Worm (Caenorhabditis elegans): ENCODE data around the gene ZK402.2.
"Not testable (repeated sequence)": the region's sequence is repeated elsewhere in the genome, so short reads cannot be mapped to it uniquely, and the experiment has no call there.

Gene ZK402.2

ce11 chrX:1403971-1404370 lies 427 bp downstream of the ZK402.2 start, which contains the start of gene ZK402.1:
Gene ZK402.1 (plus strand): TSS chrX:1404271.
- TF ChIP-seq ztf-29 (GFP tag; IDR thresholded peaks at IDR 0.05); ztf-23 (GFP tag; IDR thresholded peaks at IDR 0.05); med-1 (GFP tag; optimal IDR thresholded peaks at IDR 0.05; ENCODE audit: insufficient read depth): not testable (repeated sequence)

DNA sequence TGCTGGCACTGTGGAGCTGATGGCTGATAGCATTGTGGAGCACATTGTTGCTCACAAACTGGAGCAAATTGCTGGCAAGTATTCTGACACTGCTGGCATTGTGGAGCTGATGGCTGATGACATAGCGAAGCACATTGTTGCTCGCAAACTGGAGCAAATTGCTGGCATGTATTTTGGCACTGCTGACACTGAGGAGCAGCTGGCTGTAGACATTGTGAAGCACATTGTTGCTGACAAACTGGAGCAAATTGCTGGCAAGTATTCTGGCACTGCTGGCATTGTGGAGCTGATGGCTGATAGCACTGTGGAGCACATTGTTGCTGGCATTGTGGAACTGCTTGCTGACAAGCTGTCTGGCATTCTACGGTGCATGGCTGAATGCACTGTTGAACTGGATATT lies 5.7 kb downstream of the ZK402.2 start:
- TF ChIP-seq ref-1 (GFP tag; conservative IDR thresholded peaks at IDR 0.05) = no peak
- TF ChIP-seq ztf-23 (GFP tag; IDR thresholded peaks at IDR 0.05) = no peak
- TF ChIP-seq cog-1 (tag; optimal IDR thresholded peaks at IDR 0.05) = no peak
- TF ChIP-seq T22C8.4 (GFP tag; IDR thresholded peaks at IDR 0.05) = no peak
- TF ChIP-seq tab-1 (GFP tag; IDR thresholded peaks at IDR 0.05) = no peak
- no peak for TF ChIP-seq med-1 (GFP tag; optimal IDR thresholded peaks at IDR 0.05; ENCODE audit: insufficient read depth)
- TF ChIP-seq klf-2 (GFP tag; conservative IDR thresholded peaks at IDR 0.05) = no peak

- TF ChIP-seq cog-1 (tag; optimal IDR thresholded peaks at IDR 0.05) (no peak), ztf-29 (GFP tag; IDR thresholded peaks at IDR 0.05) (no peak)
These were observed 7.0 kb downstream of the ZK402.2 start, which contains the start of gene abu-2 for ce11 chrX:1410552-1410951. Gene abu-2 (minus strand): TSS chrX:1410652.

- TF ChIP-seq T22C8.4 (GFP tag; IDR thresholded peaks at IDR 0.05) (no peak), flt-1 (GFP tag; IDR thresholded peaks at IDR 0.05) (no peak), ztf-23 (GFP tag; IDR thresholded peaks at IDR 0.05) (no peak), ztf-29 (GFP tag; IDR thresholded peaks at IDR 0.05) (no peak), tab-1 (GFP tag; IDR thresholded peaks at IDR 0.05) (no peak), med-1 (GFP tag; optimal IDR thresholded peaks at IDR 0.05; ENCODE audit: insufficient read depth) (no peak), klf-2 (GFP tag; conservative IDR thresholded peaks at IDR 0.05) (no peak), cog-1 (tag; optimal IDR thresholded peaks at IDR 0.05) (no peak), ref-1 (GFP tag; conservative IDR thresholded peaks at IDR 0.05) (no peak)
These were observed 9.3 kb downstream of the ZK402.2 start, which contains the start of gene srh-19 for ce11 chrX:1412844-1413243. Gene srh-19 (plus strand): TSS chrX:1413144.

DNA sequence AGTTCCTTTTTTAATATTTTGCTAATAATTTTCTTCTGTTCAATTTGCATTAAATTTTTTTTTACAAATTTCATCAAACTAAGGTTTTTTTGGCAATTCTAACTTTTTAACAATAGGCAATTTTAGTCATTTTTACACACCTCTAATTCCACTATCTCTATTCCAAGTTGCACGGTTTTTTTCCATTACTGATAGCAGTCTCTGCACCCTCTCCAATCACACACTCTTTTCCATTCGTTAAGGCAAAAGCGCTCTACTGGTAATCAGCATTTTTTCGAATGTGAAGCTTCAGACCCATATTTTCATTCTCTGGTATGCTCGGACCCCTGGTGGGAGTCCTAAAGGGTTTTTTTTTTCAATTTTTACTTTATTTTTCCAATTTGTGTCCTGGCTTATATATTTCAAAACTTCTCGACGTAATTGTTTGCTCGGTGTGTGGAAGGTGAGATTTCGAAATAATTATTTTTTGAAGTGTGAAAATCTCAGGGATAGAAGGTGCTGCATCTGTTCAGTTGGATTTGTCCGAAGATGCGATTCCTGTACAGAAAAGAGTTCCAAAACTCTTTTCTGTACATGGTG lies 13.3 kb downstream of the ZK402.2 start, which contains the start of the genes F19G12.4 and F19G12.8:
Gene F19G12.4, plus strand, starts transcription at position 529 of the 579 bp plus-strand sequence.
Gene F19G12.8, plus strand, starts transcription at position 545 of the 579 bp plus-strand sequence.
- TF ChIP-seq tab-1 (GFP tag; IDR thresholded peaks at IDR 0.05) (no peak), ztf-29 (GFP tag; IDR thresholded peaks at IDR 0.05) (no peak), med-1 (GFP tag; optimal IDR thresholded peaks at IDR 0.05; ENCODE audit: insufficient read depth) (no peak), flt-1 (GFP tag; IDR thresholded peaks at IDR 0.05) (no peak), ref-1 (GFP tag; conservative IDR thresholded peaks at IDR 0.05) (no peak), klf-2 (GFP tag; conservative IDR thresholded peaks at IDR 0.05) (no peak), T22C8.4 (GFP tag; IDR thresholded peaks at IDR 0.05) (no peak), ztf-23 (GFP tag; IDR thresholded peaks at IDR 0.05) (no peak)

- TF ChIP-seq klf-2 (GFP tag; conservative IDR thresholded peaks at IDR 0.05) (no peak), med-1 (GFP tag; optimal IDR thresholded peaks at IDR 0.05; ENCODE audit: insufficient read depth) (no peak), cog-1 (tag; optimal IDR thresholded peaks at IDR 0.05) (no peak), tab-1 (GFP tag; IDR thresholded peaks at IDR 0.05) (no peak), flt-1 (GFP tag; IDR thresholded peaks at IDR 0.05) (no peak), T22C8.4 (GFP tag; IDR thresholded peaks at IDR 0.05) (no peak), ztf-23 (GFP tag; IDR thresholded peaks at IDR 0.05) (no peak), ref-1 (GFP tag; conservative IDR thresholded peaks at IDR 0.05) (no peak), ztf-29 (GFP tag; IDR thresholded peaks at IDR 0.05) (no peak)
These were observed 15.7 kb downstream of the ZK402.2 start, which contains the start of gene F19G12.9 for ce11 chrX:1419163-1419696. Gene F19G12.9 (plus strand): TSS chrX:1419213.

- TF ChIP-seq med-1 (GFP tag; optimal IDR thresholded peaks at IDR 0.05; ENCODE audit: insufficient read depth) (no peak), ztf-23 (GFP tag; IDR thresholded peaks at IDR 0.05) (no peak), cog-1 (tag; optimal IDR thresholded peaks at IDR 0.05) (no peak), tab-1 (GFP tag; IDR thresholded peaks at IDR 0.05) (no peak), flt-1 (GFP tag; IDR thresholded peaks at IDR 0.05) (no peak), klf-2 (GFP tag; conservative IDR thresholded peaks at IDR 0.05) (no peak), ref-1 (GFP tag; conservative IDR thresholded peaks at IDR 0.05) (no peak), T22C8.4 (GFP tag; IDR thresholded peaks at IDR 0.05) (no peak), ztf-29 (GFP tag; IDR thresholded peaks at IDR 0.05) (no peak)
These were observed 17.0 kb downstream of the ZK402.2 start for ce11 chrX:1420524-1420923.

DNA sequence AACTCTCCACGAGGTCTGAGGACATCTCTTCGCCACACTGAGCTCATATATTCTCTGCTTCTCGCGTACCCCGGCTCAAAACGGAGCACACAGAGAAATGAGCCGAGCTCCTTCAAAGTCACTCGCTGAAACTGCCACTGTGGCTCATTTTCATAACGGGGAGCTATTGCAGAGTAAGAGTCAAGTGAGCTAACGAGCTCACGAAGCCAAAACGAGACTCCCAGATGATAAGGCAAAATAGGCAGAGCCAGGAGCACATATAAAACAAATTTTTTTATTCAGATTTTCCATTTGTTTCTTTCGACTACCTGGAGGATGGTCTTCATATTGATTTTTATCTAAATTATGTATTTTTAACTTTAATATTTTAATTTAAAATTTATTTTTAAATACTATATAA lies 21.0 kb downstream of the ZK402.2 start, which contains the start of gene F19G12.3:
Gene F19G12.3, plus strand, starts transcription at position 301 of the 400 bp plus-strand sequence.
- TF ChIP-seq ztf-29 (GFP tag; IDR thresholded peaks at IDR 0.05) = no peak
- TF ChIP-seq ref-1 (GFP tag; conservative IDR thresholded peaks at IDR 0.05) = no peak
- no peak for TF ChIP-seq flt-1 (GFP tag; IDR thresholded peaks at IDR 0.05)
- no peak for TF ChIP-seq klf-2 (GFP tag; conservative IDR thresholded peaks at IDR 0.05)

DNA sequence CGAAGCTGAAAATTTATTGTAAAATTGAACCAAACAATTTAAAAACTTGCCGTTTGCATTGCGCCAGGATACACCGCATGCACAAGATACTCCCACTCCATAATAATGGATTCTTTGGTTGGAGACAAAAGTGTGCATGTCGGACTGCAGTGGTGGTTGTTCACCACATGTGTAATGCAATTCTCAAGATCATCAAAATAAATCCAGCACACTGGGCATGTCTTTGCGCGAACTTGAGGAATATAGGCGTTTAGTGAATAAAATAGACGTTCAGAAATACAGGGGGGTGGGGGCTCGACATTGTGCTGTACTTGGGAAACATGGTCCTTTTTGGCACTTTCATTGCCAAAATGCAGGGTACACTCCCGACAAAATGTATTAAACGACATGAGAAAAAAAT lies 22.9 kb downstream of the ZK402.2 start, which contains the start of gene F19G12.11:
Gene F19G12.11, minus strand, starts transcription at position 101 of the 400 bp plus-strand sequence.
- no peak for TF ChIP-seq ztf-29 (GFP tag; IDR thresholded peaks at IDR 0.05)

- TF ChIP-seq ztf-29 (GFP tag; IDR thresholded peaks at IDR 0.05); ztf-23 (GFP tag; IDR thresholded peaks at IDR 0.05); med-1 (GFP tag; optimal IDR thresholded peaks at IDR 0.05; ENCODE audit: insufficient read depth): not testable (repeated sequence)
These were observed 27.2 kb downstream of the ZK402.2 start, which contains the start of gene F19G12.1 for ce11 chrX:1430707-1431106. Gene F19G12.1 (plus strand): TSS chrX:1431007.
